Fruit fly (Drosophila melanogaster): ENCODE results near the gene Pitslre.

Pitslre gene

dm6 chr3L:20787835-20788380, 16.6 kb downstream of the Pitslre start, which contains the start of gene CG11396 (continued):
- no peak for TF ChIP-seq CG7839 (tag; optimal IDR thresholded peaks at IDR 0.05)
- peak; percentile 22 for TF ChIP-seq CG2712 (tag; optimal IDR thresholded peaks at IDR 0.05)
- no peak for TF ChIP-seq CG15696 (tag; optimal IDR thresholded peaks at IDR 0.05)
- no peak for TF ChIP-seq ERR (GFP tag; optimal IDR thresholded peaks at IDR 0.05)
- no peak for TF ChIP-seq stc (GFP tag; IDR thresholded peaks at IDR 0.05)
- TF ChIP-seq ci (GFP tag; IDR thresholded peaks at IDR 0.05), result 0 out of 3 replicates have a peak, but pooled peaks have one; percentile 16
- TF ChIP-seq CG2129 (GFP tag; IDR thresholded peaks at IDR 0.05; ENCODE audit: partially characterized antibody), result peak; percentile 74
- TF ChIP-seq zen2 (GFP tag; IDR thresholded peaks at IDR 0.05; ENCODE audit: partially characterized antibody), result peak; percentile 94
- no peak for TF ChIP-seq Hr51 (GFP tag; optimal IDR thresholded peaks at IDR 0.05)
- TF ChIP-seq bbx (GFP tag; IDR thresholded peaks at IDR 0.05; ENCODE audit: partially characterized antibody), result peak; percentile 97
- TF ChIP-seq vnd (GFP tag; IDR thresholded peaks at IDR 0.05; ENCODE audit: partially characterized antibody), result peak; percentile 90
- no peak for TF ChIP-seq CG2875 (GFP tag; optimal IDR thresholded peaks at IDR 0.05)
- no peak for TF ChIP-seq CG10654 (GFP tag; optimal IDR thresholded peaks at IDR 0.05)
- TF ChIP-seq CG8478 (optimal IDR thresholded peaks at IDR 0.05), result no peak
- TF ChIP-seq CG9797 (GFP tag; optimal IDR thresholded peaks at IDR 0.05), result peak; percentile 5
- TF ChIP-seq Bgb (GFP tag; IDR thresholded peaks at IDR 0.05; ENCODE audit: partially characterized antibody), result peak; percentile 97
- no peak for TF ChIP-seq grau (tag; optimal IDR thresholded peaks at IDR 0.05)
- TF ChIP-seq chinmo (GFP tag; IDR thresholded peaks at IDR 0.05; ENCODE audit: partially characterized antibody), result peak; percentile 97
- peak; percentile 92 for TF ChIP-seq tna (GFP tag; IDR thresholded peaks at IDR 0.05; ENCODE audit: partially characterized antibody)
- no peak for TF ChIP-seq CG5245 (GFP tag; optimal IDR thresholded peaks at IDR 0.05)
- TF ChIP-seq Rfx (GFP tag; IDR thresholded peaks at IDR 0.05), result peak; percentile 58
- peak; percentile 14 for TF ChIP-seq CG10267 (tag; optimal IDR thresholded peaks at IDR 0.05)
- TF ChIP-seq CG17829 (tag; optimal IDR thresholded peaks at IDR 0.05), result peak; percentile 0
- peak; percentile 57 for TF ChIP-seq MBD-R2 (GFP tag; IDR thresholded peaks at IDR 0.05)
- no peak for TF ChIP-seq trh (GFP tag; optimal IDR thresholded peaks at IDR 0.05)
- peak; percentile 90 for TF ChIP-seq BEAF-32 (GFP tag; optimal IDR thresholded peaks at IDR 0.05)
- TF ChIP-seq CG1024 (GFP tag; IDR thresholded peaks at IDR 0.05), result no peak
- peak; percentile 96 for TF ChIP-seq hbn (GFP tag; IDR thresholded peaks at IDR 0.05; ENCODE audit: partially characterized antibody)
- peak; percentile 91 for TF ChIP-seq mld (GFP tag; IDR thresholded peaks at IDR 0.05; ENCODE audit: partially characterized antibody)
- TF ChIP-seq CG1792 (GFP tag; optimal IDR thresholded peaks at IDR 0.05), result no peak
- TF ChIP-seq Drgx (GFP tag; IDR thresholded peaks at IDR 0.05), result no peak
- no peak for TF ChIP-seq wdn (GFP tag; IDR thresholded peaks at IDR 0.05)
- no peak for TF ChIP-seq CG10462 (GFP tag; optimal IDR thresholded peaks at IDR 0.05)

DNA sequence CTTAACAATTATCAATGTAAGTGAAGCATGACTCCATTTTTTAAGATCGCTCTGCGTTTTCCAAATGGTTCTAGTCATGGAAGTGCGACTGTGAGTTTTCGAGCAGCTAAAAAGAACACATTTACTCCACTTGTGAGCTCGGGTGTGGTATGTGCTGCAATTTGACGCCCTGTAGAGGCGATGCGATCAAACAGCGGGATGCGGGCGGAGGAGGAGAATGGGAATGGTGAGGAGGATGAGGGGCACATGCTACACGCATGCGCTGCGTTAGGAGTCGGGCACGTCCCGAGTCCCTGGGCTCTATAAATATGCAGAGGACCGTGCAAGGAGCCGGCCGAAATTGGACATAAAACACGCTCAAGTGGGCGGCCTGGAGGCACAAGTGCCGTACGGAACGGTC, 18.0 kb downstream of the Pitslre start:
- 0 out of 3 replicates have a peak, but pooled peaks have one; percentile 30 for TF ChIP-seq HLH4C (GFP tag; IDR thresholded peaks at IDR 0.05; ENCODE audit: partially characterized antibody)
- TF ChIP-seq Ets65A (GFP tag), result peak; percentile 30
- no peak for TF ChIP-seq Fer1 (GFP tag; optimal IDR thresholded peaks at IDR 0.05)
- TF ChIP-seq Dll (GFP tag; IDR thresholded peaks at IDR 0.05; ENCODE audit: partially characterized antibody), result 0 out of 4 replicates have a peak, but pooled peaks have one; percentile 25
- TF ChIP-seq nerfin-2 (GFP tag; IDR thresholded peaks at IDR 0.05; ENCODE audit: partially characterized antibody), result no peak
- peak; percentile 35 for TF ChIP-seq Med (GFP tag)
- TF ChIP-seq ewg (GFP tag; optimal IDR thresholded peaks at IDR 0.05), result peak; percentile 46
- TF ChIP-seq E2f1 (GFP tag; IDR thresholded peaks at IDR 0.05), result no peak
- TF ChIP-seq ci (GFP tag; IDR thresholded peaks at IDR 0.05), result 0 out of 3 replicates have a peak, but pooled peaks have one; percentile 24
- TF ChIP-seq jing (GFP tag; optimal IDR thresholded peaks at IDR 0.05), result no peak
- TF ChIP-seq crol (GFP tag; IDR thresholded peaks at IDR 0.05), result peak; percentile 91
- peak; percentile 52 for TF ChIP-seq HLHmδ (GFP tag; optimal IDR thresholded peaks at IDR 0.05)
- no peak for TF ChIP-seq knrl (GFP tag; IDR thresholded peaks at IDR 0.05; ENCODE audit: partially characterized antibody)
- no peak for TF ChIP-seq caup (GFP tag; optimal IDR thresholded peaks at IDR 0.05; ENCODE audit: severe bottlenecking)
- no peak for TF ChIP-seq wek (GFP tag; optimal IDR thresholded peaks at IDR 0.05)
- no peak for TF ChIP-seq CG4360 (GFP tag; IDR thresholded peaks at IDR 0.05)
- no peak for TF ChIP-seq CG10366 (GFP tag; IDR thresholded peaks at IDR 0.05)
- TF ChIP-seq pfk (GFP tag; optimal IDR thresholded peaks at IDR 0.05), result peak; percentile 3

Data from whole organism, embryonic.